Fruit fly (Drosophila melanogaster): ENCODE measurements around the gene TkR99D.

The TkR99D gene

dm6 chr3R:29935756-29936155 is 33.5 kb downstream of the TkR99D start, which contains the start of the genes eIF2Balpha and Vps13B (continued):
- no peak for TF ChIP-seq jigr1 (GFP tag; IDR thresholded peaks at IDR 0.05)
- no peak for TF ChIP-seq Hmx (GFP tag; optimal IDR thresholded peaks at IDR 0.05)
- TF ChIP-seq Oli (tag; optimal IDR thresholded peaks at IDR 0.05): no peak
- no peak for TF ChIP-seq Adf1 (GFP tag; IDR thresholded peaks at IDR 0.05)
- no peak for TF ChIP-seq jumu (GFP tag; optimal IDR thresholded peaks at IDR 0.05)
- TF ChIP-seq inv (GFP tag; IDR thresholded peaks at IDR 0.05; ENCODE audit: partially characterized antibody): peak; percentile 61; the same call in 1 of the 2 replicates
- TF ChIP-seq Doc3 (GFP tag; IDR thresholded peaks at IDR 0.05; ENCODE audit: partially characterized antibody): peak; percentile 85
- TF ChIP-seq ac (GFP tag; optimal IDR thresholded peaks at IDR 0.05): no peak
- no peak for TF ChIP-seq CG12942 (GFP tag; optimal IDR thresholded peaks at IDR 0.05)
- peak; percentile 53; the same call in 1 of the 3 replicates for TF ChIP-seq vnd (GFP tag; IDR thresholded peaks at IDR 0.05; ENCODE audit: partially characterized antibody)
- TF ChIP-seq Usf (GFP tag; optimal IDR thresholded peaks at IDR 0.05): no peak
- TF ChIP-seq H2.0 (GFP tag; IDR thresholded peaks at IDR 0.05): peak; percentile 32; the same call in 1 of the 2 replicates
- TF ChIP-seq CG6791 (GFP tag; IDR thresholded peaks at IDR 0.05; ENCODE audit: partially characterized antibody): peak; percentile 99
- peak; percentile 81 for TF ChIP-seq sna (GFP tag; IDR thresholded peaks at IDR 0.05; ENCODE audit: partially characterized antibody)
- TF ChIP-seq chinmo (GFP tag; IDR thresholded peaks at IDR 0.05; ENCODE audit: partially characterized antibody): peak; percentile 87; the same call in 2 of the 4 replicates
- no peak for TF ChIP-seq CG1832 (GFP tag; optimal IDR thresholded peaks at IDR 0.05)
- TF ChIP-seq CG2202 (tag; optimal IDR thresholded peaks at IDR 0.05): no peak
- TF ChIP-seq Optix (GFP tag; IDR thresholded peaks at IDR 0.05): 0 out of 3 replicates have a peak, but pooled peaks have one; percentile 35
- no peak for TF ChIP-seq CG33213 (GFP tag; optimal IDR thresholded peaks at IDR 0.05)
- TF ChIP-seq Atf3 (GFP tag; optimal IDR thresholded peaks at IDR 0.05): no peak
- TF ChIP-seq Rx (GFP tag; IDR thresholded peaks at IDR 0.05): no peak
- no peak for TF ChIP-seq Kr (GFP tag; optimal IDR thresholded peaks at IDR 0.05)
- TF ChIP-seq Sox102F (GFP tag; optimal IDR thresholded peaks at IDR 0.05): peak; percentile 54
- TF ChIP-seq pzg (GFP tag; optimal IDR thresholded peaks at IDR 0.05): peak; percentile 69
- TF ChIP-seq cas (GFP tag; IDR thresholded peaks at IDR 0.05): no peak
- TF ChIP-seq Chrac-16 (GFP tag; optimal IDR thresholded peaks at IDR 0.05): no peak

dm6 chr3R:29933007-29933464 is 36.2 kb downstream of the TkR99D start, which contains the start of the genes Cog7, CG42557 and CG42558:
Cog7 (minus strand) TSS chr3R:29933057.
CG42557 (plus strand) TSS chr3R:29933287.
CG42558 (plus strand) TSS chr3R:29933287.
- TF ChIP-seq gce (GFP tag; IDR thresholded peaks at IDR 0.05) (no peak), Nf-YB (GFP tag; optimal IDR thresholded peaks at IDR 0.05) (no peak), CG13296 (GFP tag; optimal IDR thresholded peaks at IDR 0.05) (no peak), knrl (GFP tag; IDR thresholded peaks at IDR 0.05; ENCODE audit: partially characterized antibody) (peak; percentile 24; the same call in 1 of the 3 replicates), ase (GFP tag; IDR thresholded peaks at IDR 0.05) (no peak), Atf3 (GFP tag; optimal IDR thresholded peaks at IDR 0.05) (no peak), CG17912 (GFP tag; optimal IDR thresholded peaks at IDR 0.05) (no peak), z (GFP tag; IDR thresholded peaks at IDR 0.05) (no peak), sd (tag; optimal IDR thresholded peaks at IDR 0.05) (no peak), CG8290 (GFP tag; optimal IDR thresholded peaks at IDR 0.05) (no peak), CG8290 (tag; optimal IDR thresholded peaks at IDR 0.05) (no peak), CG4854 (GFP tag; optimal IDR thresholded peaks at IDR 0.05) (no peak), crp (GFP tag; optimal IDR thresholded peaks at IDR 0.05) (peak in 1 of 2 experiments; percentile 14), Sin3A (optimal IDR thresholded peaks at IDR 0.05) (peak; percentile 74), YL-1 (GFP tag; optimal IDR thresholded peaks at IDR 0.05) (peak; percentile 69), pfk (GFP tag; optimal IDR thresholded peaks at IDR 0.05) (no peak), cato (GFP tag; optimal IDR thresholded peaks at IDR 0.05; ENCODE audit: borderline replicate concordance) (no peak), CG6689 (GFP tag; IDR thresholded peaks at IDR 0.05) (no peak), salm (tag; optimal IDR thresholded peaks at IDR 0.05) (no peak), CG17186 (GFP tag; optimal IDR thresholded peaks at IDR 0.05) (no peak), dmrt99B (tag; optimal IDR thresholded peaks at IDR 0.05) (no peak), CoRest (tag; optimal IDR thresholded peaks at IDR 0.05) (peak; percentile 2), CG8388 (GFP tag; optimal IDR thresholded peaks at IDR 0.05) (no peak), Fer2 (tag; optimal IDR thresholded peaks at IDR 0.05) (no peak), CG3726 (GFP tag; IDR thresholded peaks at IDR 0.05) (no peak), BEAF-32 (GFP tag; optimal IDR thresholded peaks at IDR 0.05) (peak; percentile 22)
